Fruit fly (Drosophila melanogaster): ENCODE results near the gene Hsdl2.

Gene Hsdl2

dm6 chr3R:27679667-27680066 lies 2.3 kb downstream of the Hsdl2 start:
- TF ChIP-seq noc (tag; optimal IDR thresholded peaks at IDR 0.05) = no peak

DNA sequence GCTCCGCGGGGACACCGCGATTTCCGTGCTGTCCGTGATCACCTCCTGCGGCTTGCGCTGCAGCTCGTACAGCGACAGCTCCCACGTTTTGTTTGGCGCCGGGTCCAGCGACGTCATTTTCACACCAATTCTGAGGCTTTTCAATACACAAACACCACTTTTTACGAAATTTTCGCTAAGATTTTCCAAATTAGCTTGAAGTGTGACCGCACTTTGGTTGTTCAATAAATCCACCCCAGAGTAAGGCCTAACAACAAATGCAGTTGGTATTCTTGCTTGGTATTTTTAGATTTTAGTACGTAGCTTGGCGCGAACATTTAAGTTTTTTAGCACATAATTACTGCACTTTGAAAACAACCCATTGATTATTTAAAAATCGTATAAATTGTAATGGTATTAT lies 4.5 kb downstream of the Hsdl2 start, which contains the start of gene Sce:
Gene Sce, minus strand, starts transcription at position 231 of the 400 bp plus-strand sequence.
- no peak for TF ChIP-seq noc (tag; optimal IDR thresholded peaks at IDR 0.05)

- TF ChIP-seq noc (tag; optimal IDR thresholded peaks at IDR 0.05) = no peak
Measured at dm6 chr3R:27685074-27685473, 7.8 kb downstream of the Hsdl2 start.

- TF ChIP-seq noc (tag; optimal IDR thresholded peaks at IDR 0.05) = no peak
Measured at dm6 chr3R:27685539-27686012, 8.3 kb downstream of the Hsdl2 start, which contains the start of gene CG12880. Gene CG12880, plus strand, starts transcription at chr3R:27685962.

DNA sequence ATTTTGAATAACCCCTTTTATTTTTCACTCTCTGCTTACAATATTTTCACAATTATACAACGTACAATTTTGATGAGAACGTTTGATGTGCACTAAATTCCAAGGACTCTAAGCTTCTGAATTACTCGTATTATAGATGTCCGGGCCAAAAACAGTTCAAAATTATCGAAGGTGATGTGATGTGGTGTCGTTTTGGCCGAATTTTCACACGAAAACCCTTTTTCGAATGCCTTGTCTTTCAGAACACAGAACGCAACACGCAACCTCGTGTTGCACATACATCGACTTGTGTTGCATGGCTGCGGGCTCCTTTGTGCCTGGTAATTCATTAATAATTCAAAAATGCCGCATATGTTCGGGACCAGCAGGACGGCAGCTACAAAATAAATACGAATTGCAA lies 10.7 kb downstream of the Hsdl2 start, which contains the start of gene CG31055:
Gene CG31055, minus strand, starts transcription at position 101 of the 400 bp plus-strand sequence.
- no peak for TF ChIP-seq noc (tag; optimal IDR thresholded peaks at IDR 0.05)

dm6 chr3R:27692645-27693307 lies 15.5 kb downstream of the Hsdl2 start:
- no peak for TF ChIP-seq noc (tag; optimal IDR thresholded peaks at IDR 0.05)

- TF ChIP-seq noc (tag; optimal IDR thresholded peaks at IDR 0.05) = no peak
Measured at dm6 chr3R:27694018-27694417, 16.7 kb downstream of the Hsdl2 start, which contains the start of gene CG43319. Gene CG43319, plus strand, starts transcription at chr3R:27694318.

DNA sequence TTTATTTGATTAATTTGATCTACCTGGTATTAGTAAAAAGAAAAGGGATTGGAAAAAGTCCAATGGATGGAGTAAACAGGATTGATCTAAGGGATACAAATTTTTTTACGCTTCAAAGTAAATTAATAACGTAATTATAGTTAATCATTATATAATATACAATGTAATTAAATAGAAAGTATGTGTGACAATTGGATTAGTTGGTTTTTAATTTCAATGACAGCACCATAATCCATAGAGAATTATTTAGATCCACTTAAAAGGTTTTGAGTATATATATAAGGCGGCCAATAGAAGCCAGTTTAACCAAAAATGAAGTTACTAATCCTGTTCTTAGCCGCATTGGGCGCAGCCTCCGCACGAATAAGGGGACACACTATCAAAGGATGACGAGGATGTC lies 17.3 kb downstream of the Hsdl2 start, which contains the start of gene Acp98AB:
Gene Acp98AB, plus strand, starts transcription at position 301 of the 400 bp plus-strand sequence.
- no peak for TF ChIP-seq noc (tag; optimal IDR thresholded peaks at IDR 0.05)

DNA sequence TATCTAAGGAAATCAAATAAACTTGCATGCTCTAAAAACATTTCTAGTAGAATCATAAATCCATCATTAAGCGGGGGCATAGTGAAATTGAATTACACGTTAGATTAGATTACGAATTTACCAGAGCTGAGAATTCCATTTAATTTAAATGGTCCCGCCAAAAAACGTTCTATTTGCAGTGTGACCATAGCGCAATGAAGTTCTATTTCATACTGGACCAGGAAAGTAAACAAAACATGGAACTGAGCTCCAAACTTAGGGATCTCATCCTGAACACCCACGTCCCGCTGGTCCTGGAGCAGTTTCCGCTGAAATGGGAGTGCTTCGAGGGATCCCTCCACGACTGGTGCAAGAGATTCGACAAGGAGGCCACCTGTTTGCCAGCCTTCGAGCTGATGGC lies 17.7 kb downstream of the Hsdl2 start, which contains the start of gene HSPBAP1:
Gene HSPBAP1, plus strand, starts transcription at position 217 of the 400 bp plus-strand sequence.
- no peak for TF ChIP-seq noc (tag; optimal IDR thresholded peaks at IDR 0.05)

DNA sequence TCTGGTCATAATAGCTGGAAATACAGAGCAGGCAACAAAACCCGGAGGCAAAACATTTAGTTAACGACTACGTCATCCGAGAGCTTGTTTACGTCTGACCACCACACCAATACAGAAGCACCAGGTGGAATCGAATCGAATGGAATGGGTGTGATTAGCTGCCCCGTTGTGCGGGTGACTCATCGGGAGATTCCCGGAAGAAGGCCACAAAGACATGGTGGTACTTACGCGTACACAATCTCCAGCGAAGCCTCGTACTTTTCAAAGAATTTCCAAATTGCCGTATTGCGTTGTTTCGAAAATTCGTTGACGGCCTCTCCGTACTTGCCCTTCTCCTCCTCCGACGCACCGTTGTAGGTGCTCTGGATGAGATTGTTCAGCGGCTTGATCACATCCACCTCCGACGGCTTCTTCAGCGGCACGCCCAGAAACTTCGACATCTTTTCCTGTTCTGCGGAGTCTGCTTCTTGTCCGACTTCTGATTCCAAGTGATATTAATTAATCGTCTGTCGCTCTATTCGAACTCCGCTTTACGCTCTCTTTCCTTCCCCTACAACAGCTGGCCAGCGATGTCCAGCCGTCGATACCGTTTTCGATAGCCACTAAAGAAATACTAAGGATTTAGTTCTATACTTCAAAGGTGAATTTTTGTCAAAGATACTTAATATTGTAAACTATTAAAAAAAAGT lies 22.4 kb downstream of the Hsdl2 start, which contains the start of gene ALiX:
Gene ALiX, minus strand, starts transcription at position 571 of the 689 bp plus-strand sequence.
- TF ChIP-seq noc (tag; optimal IDR thresholded peaks at IDR 0.05) = no peak

- TF ChIP-seq noc (tag; optimal IDR thresholded peaks at IDR 0.05) = no peak
Measured at dm6 chr3R:27700229-27700573, 22.9 kb downstream of the Hsdl2 start, which contains the start of gene btz. Gene btz, plus strand, starts transcription at chr3R:27700361.

DNA sequence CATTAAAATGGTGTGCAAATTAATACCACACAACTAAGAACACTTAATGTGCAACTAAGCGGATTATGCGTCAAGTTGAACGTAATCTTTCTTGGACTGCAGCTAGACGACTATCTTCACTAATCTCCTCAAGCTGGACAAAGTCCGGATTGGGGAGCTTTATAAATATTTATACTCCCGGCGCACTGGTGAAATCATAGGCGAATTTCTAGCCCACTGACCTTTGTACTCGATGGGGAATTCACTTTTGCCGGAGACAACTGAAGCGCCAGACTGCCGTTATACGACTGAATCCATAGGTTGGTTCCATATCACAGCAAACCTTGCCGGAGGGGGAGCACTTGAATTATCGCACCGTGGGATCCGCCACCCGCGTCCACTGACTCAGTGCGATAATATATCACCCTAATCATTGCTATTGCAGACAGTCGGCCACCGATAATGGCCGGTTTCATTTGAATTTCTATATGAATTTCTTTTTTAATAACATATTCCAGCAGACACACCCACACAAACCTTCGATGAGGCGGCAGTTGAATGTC lies 28.8 kb downstream of the Hsdl2 start:
- TF ChIP-seq noc (tag; optimal IDR thresholded peaks at IDR 0.05) = no peak

DNA sequence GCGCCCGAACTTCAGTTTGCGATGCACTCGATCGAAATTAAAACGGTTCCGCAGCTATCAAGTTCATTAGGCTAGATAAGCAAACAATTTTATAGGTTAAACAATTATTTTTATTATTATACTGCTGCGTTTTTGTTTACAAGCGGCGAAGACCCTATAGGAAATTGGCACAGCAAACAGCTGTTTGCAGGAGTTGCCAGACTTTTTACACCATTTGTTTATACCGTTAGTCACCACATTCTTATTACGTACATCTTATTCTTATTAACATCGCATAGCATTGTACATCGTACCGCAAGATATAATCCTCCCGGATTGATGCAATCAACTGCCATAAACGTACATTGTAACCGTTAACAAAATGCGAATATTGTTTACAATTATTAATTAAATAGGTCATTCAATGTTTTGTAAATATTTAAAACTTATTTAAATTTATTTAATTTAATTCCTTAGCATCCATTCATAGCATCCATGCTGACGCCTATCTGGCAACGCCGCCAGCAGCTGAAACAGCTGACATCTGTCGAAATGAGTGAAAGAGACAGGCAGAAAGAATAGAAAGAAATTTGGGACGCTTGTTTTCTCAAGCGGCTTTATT lies 29.4 kb downstream of the Hsdl2 start, which contains the start of the genes CROT and CG12877:
Gene CROT, minus strand, starts transcription at position 171 of the 601 bp plus-strand sequence.
Gene CG12877, plus strand, starts transcription at position 520 of the 601 bp plus-strand sequence.
- peak; percentile 73 for TF ChIP-seq noc (tag; optimal IDR thresholded peaks at IDR 0.05)
